Worm (Caenorhabditis elegans) whole organism, late embryonic: ENCODE measurements around the gene F21C10.7.
A peak's percentile ranks its signal among the peaks of the same experiment; 100 is the strongest.

Source experiments
- T23F11.4 ChIP-seq: fragments of 200-800 bp; sonication (Bioruptor generic); optimal IDR thresholded peaks from 2 replicates; lab custom pipeline; 2018; ENCODE audit warnings: mild to moderate bottlenecking, missing genetic modification characterization, missing compliant biosample characterization
- ama-1 ChIP-seq: fragments of 150-350 bp; optimal IDR thresholded peaks from 2 replicates; lab custom pipeline; 2014
- ceh-9 ChIP-seq: sonication (generic microtip); optimal IDR thresholded peaks from 2 replicates; lab custom pipeline; 2016; ENCODE audit warnings: mild to moderate bottlenecking, missing genetic modification characterization, inconsistent platforms, missing compliant biosample characterization
- elt-2 ChIP-seq: sonication (generic microtip); optimal IDR thresholded peaks from 2 replicates; lab custom pipeline; 2016; ENCODE audit warnings: missing genetic modification reagents, missing genetic modification characterization, missing compliant biosample characterization
- fkh-10 ChIP-seq: fragments of 150-350 bp; optimal IDR thresholded peaks from 2 replicates; lab custom pipeline; 2014; ENCODE audit warnings: missing biosample characterization, missing genetic modification reagents, missing genetic modification characterization
- fkh-6 ChIP-seq: sonication (generic microtip); optimal IDR thresholded peaks from 2 replicates; lab custom pipeline; 2016; ENCODE audit warnings: missing genetic modification characterization, missing compliant biosample characterization
- hlh-15 ChIP-seq: sonication (generic microtip); optimal IDR thresholded peaks from 2 replicates; lab custom pipeline; 2016; ENCODE audit warnings: missing genetic modification characterization, missing compliant biosample characterization
- nfya-1 ChIP-seq: sonication (generic microtip); optimal IDR thresholded peaks from 2 replicates; lab custom pipeline; 2017; ENCODE audit warnings: missing genetic modification characterization, mild to moderate bottlenecking, missing compliant biosample characterization, antibody characterized with exemption, moderate library complexity
- nhr-11 ChIP-seq: fragments of 150-350 bp; optimal IDR thresholded peaks from 2 replicates; lab custom pipeline; 2014; ENCODE audit warnings: missing biosample characterization, missing genetic modification characterization
- pqm-1 ChIP-seq: sonication (generic microtip); optimal IDR thresholded peaks from 2 replicates; lab custom pipeline; 2016; ENCODE audit warnings: missing genetic modification characterization, missing compliant biosample characterization
- pros-1 ChIP-seq: fragments of 150-350 bp; optimal IDR thresholded peaks from 2 replicates; lab custom pipeline; 2014; ENCODE audit warnings: missing biosample characterization, missing genetic modification reagents, missing genetic modification characterization
- tbx-7 ChIP-seq: sonication (generic microtip); optimal IDR thresholded peaks from 2 replicates; lab custom pipeline; 2016; ENCODE audit warnings: missing genotype, missing genetic modification characterization, missing compliant biosample characterization
- unc-55 ChIP-seq: sonication (generic microtip); optimal IDR thresholded peaks from 2 replicates; lab custom pipeline; 2017; ENCODE audit warnings: missing biosample characterization, missing genetic modification reagents, missing genetic modification characterization

ce11 chrV:9088758-9089157 lies 23.8 kb upstream of the F21C10.7 start:
- TF ChIP-seq unc-55 (GFP tag; lab: Kevin White, UChicago) (no peak), T23F11.4 (peak; percentile 59), nhr-11 (no peak), tbx-7 (tag; lab: Kevin White, UChicago) (no peak), hlh-15 (tag; lab: Kevin White, UChicago) (no peak), pqm-1 (tag; lab: Kevin White, UChicago) (no peak), nfya-1 (tag; lab: Kevin White, UChicago) (no peak), ama-1 (peak; percentile 69), fkh-6 (tag; lab: Kevin White, UChicago) (no peak), ceh-9 (tag; lab: Kevin White, UChicago) (no peak), elt-2 (tag; lab: Kevin White, UChicago) (no peak), fkh-10 (GFP tag; lab: Kevin White, UChicago) (no peak), pros-1 (tag; lab: Kevin White, UChicago) (no peak)
